Fruit fly (Drosophila melanogaster): ENCODE data around the gene mtDNA-helicase.

mtDNA-helicase gene

dm6 chr2L:9897296-9897695 is 4.0 kb upstream of the mtDNA-helicase start, which contains the start of gene RpS2 (continued):
- no peak for TF ChIP-seq ab (GFP tag; optimal IDR thresholded peaks at IDR 0.05)
- peak in 1 of 2 experiments; percentile 61 for TF ChIP-seq crp (GFP tag; optimal IDR thresholded peaks at IDR 0.05)
- peak; percentile 60 for TF ChIP-seq salm (tag; optimal IDR thresholded peaks at IDR 0.05)
- no peak for TF ChIP-seq CG10274 (GFP tag; optimal IDR thresholded peaks at IDR 0.05)
- TF ChIP-seq CG9437 (GFP tag; optimal IDR thresholded peaks at IDR 0.05): peak; percentile 39
- TF ChIP-seq lbe (GFP tag; optimal IDR thresholded peaks at IDR 0.05): peak; percentile 69
- TF ChIP-seq Dbx (GFP tag; IDR thresholded peaks at IDR 0.05): peak; percentile 75
- no peak for TF ChIP-seq CG6765 (GFP tag; optimal IDR thresholded peaks at IDR 0.05)
- TF ChIP-seq CG3281 (GFP tag; optimal IDR thresholded peaks at IDR 0.05): peak; percentile 37
- no peak for TF ChIP-seq so (GFP tag; IDR thresholded peaks at IDR 0.05)
- TF ChIP-seq CG14667 (GFP tag; IDR thresholded peaks at IDR 0.05): no peak
- TF ChIP-seq usp (GFP tag; optimal IDR thresholded peaks at IDR 0.05): no peak
- TF ChIP-seq CG18619 (GFP tag; optimal IDR thresholded peaks at IDR 0.05): peak; percentile 47
- no peak for TF ChIP-seq Gsc (GFP tag; IDR thresholded peaks at IDR 0.05)
- peak; percentile 13 for TF ChIP-seq CG2875 (GFP tag; optimal IDR thresholded peaks at IDR 0.05)
- peak; percentile 26 for TF ChIP-seq sug (tag; optimal IDR thresholded peaks at IDR 0.05)
- peak; percentile 65 for TF ChIP-seq CG10267 (tag; optimal IDR thresholded peaks at IDR 0.05)
- TF ChIP-seq bab2 (GFP tag; optimal IDR thresholded peaks at IDR 0.05): no peak
- no peak for TF ChIP-seq CG14965 (GFP tag; optimal IDR thresholded peaks at IDR 0.05; ENCODE audit: borderline replicate concordance)
- no peak for TF ChIP-seq schlank (tag; optimal IDR thresholded peaks at IDR 0.05)
- no peak for TF ChIP-seq toy (GFP tag; IDR thresholded peaks at IDR 0.05)
- peak; percentile 10 for TF ChIP-seq ac (GFP tag; optimal IDR thresholded peaks at IDR 0.05)
- no peak for TF ChIP-seq CG11723 (GFP tag; optimal IDR thresholded peaks at IDR 0.05)
- TF ChIP-seq B-H2 (GFP tag; optimal IDR thresholded peaks at IDR 0.05): peak; percentile 77
- no peak for TF ChIP-seq CG1792 (GFP tag; optimal IDR thresholded peaks at IDR 0.05)
- no peak for TF ChIP-seq peb (GFP tag; IDR thresholded peaks at IDR 0.05)
- TF ChIP-seq CG4854 (GFP tag; optimal IDR thresholded peaks at IDR 0.05): peak; percentile 6
- no peak for TF ChIP-seq CG4820 (GFP tag; optimal IDR thresholded peaks at IDR 0.05)
- TF ChIP-seq Hr51 (GFP tag; optimal IDR thresholded peaks at IDR 0.05): peak in 1 of 2 experiments; percentile 5
- TF ChIP-seq eve (GFP tag; optimal IDR thresholded peaks at IDR 0.05): no peak
- TF ChIP-seq Dip2 (GFP tag; IDR thresholded peaks at IDR 0.05): no peak
- TF ChIP-seq CG16779 (GFP tag; IDR thresholded peaks at IDR 0.05): no peak
- TF ChIP-seq sob (GFP tag; IDR thresholded peaks at IDR 0.05): peak; percentile 65
- TF ChIP-seq ro (GFP tag; IDR thresholded peaks at IDR 0.05): no peak
- TF ChIP-seq CG8388 (GFP tag; optimal IDR thresholded peaks at IDR 0.05): peak; percentile 5
- TF ChIP-seq ato (GFP tag; IDR thresholded peaks at IDR 0.05; ENCODE audit: partially characterized antibody): peak; percentile 98
- TF ChIP-seq bigmax (GFP tag; optimal IDR thresholded peaks at IDR 0.05): peak; percentile 66
- no peak for TF ChIP-seq D19A (tag; optimal IDR thresholded peaks at IDR 0.05)
- TF ChIP-seq wdn (GFP tag; IDR thresholded peaks at IDR 0.05): 0 out of 2 replicates have a peak, but pooled peaks have one; percentile 33
- no peak for TF ChIP-seq da (GFP tag; optimal IDR thresholded peaks at IDR 0.05)
- peak; percentile 22 for TF ChIP-seq CG30020 (tag; optimal IDR thresholded peaks at IDR 0.05)
- TF ChIP-seq ftz-f1 (GFP tag; optimal IDR thresholded peaks at IDR 0.05): peak; percentile 12
- no peak for TF ChIP-seq emc (GFP tag; optimal IDR thresholded peaks at IDR 0.05)
- no peak for TF ChIP-seq CG6813 (GFP tag; optimal IDR thresholded peaks at IDR 0.05)
- TF ChIP-seq pzg (GFP tag; optimal IDR thresholded peaks at IDR 0.05): peak; percentile 81
- TF ChIP-seq CG18764 (GFP tag; optimal IDR thresholded peaks at IDR 0.05): no peak
- TF ChIP-seq sisA (GFP tag; IDR thresholded peaks at IDR 0.05): no peak
- peak; percentile 25; the same call in 1 of the 3 replicates for TF ChIP-seq CG17361 (GFP tag; IDR thresholded peaks at IDR 0.05)
- no peak for TF ChIP-seq jumu (GFP tag; optimal IDR thresholded peaks at IDR 0.05)
- TF ChIP-seq MBD-R2 (GFP tag; IDR thresholded peaks at IDR 0.05): peak; percentile 59
- TF ChIP-seq Mad (GFP tag; optimal IDR thresholded peaks at IDR 0.05): no peak
- no peak for TF ChIP-seq CG6175 (GFP tag; IDR thresholded peaks at IDR 0.05)

Measured in whole organism, embryonic.